Fruit fly (Drosophila melanogaster): Measurements from ENCODE around the gene Galt.

Gene Galt

DNA sequence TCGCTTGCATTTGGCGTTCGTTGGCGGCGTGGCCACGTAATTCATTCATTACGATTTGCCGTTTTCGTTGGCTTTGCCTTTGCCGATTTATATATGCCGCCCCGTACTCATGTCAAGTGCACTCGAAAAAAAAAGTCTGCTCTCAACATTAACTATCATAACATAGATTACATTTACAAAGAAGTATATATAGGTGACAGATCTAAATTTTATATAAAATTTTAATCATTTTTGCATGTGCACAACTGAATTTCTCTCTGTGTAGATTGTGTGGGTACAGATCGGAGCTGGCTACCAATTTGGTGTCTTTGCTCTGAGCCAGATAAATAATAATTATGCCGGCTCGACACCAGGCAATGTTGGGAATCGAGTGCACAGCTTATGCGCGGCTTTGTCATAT, 30.6 kb upstream of the Galt start (continued):
- peak; percentile 44 for TF ChIP-seq lilli (GFP tag; optimal IDR thresholded peaks at IDR 0.05)
- TF ChIP-seq trem (tag; optimal IDR thresholded peaks at IDR 0.05): peak; percentile 4
- no peak for TF ChIP-seq gro (GFP tag; optimal IDR thresholded peaks at IDR 0.05)
- peak in 1 of 2 experiments; percentile 52 for TF ChIP-seq bsh (GFP tag; optimal IDR thresholded peaks at IDR 0.05)
- TF ChIP-seq CG31441 (GFP tag; IDR thresholded peaks at IDR 0.05): peak; percentile 62
- TF ChIP-seq CG13775 (GFP tag; optimal IDR thresholded peaks at IDR 0.05): peak; percentile 26
- no peak for TF ChIP-seq CG8089 (GFP tag; optimal IDR thresholded peaks at IDR 0.05)
- peak; percentile 19 for TF ChIP-seq tin (GFP tag; optimal IDR thresholded peaks at IDR 0.05)
- no peak for TF ChIP-seq sim (GFP tag; IDR thresholded peaks at IDR 0.05)
- TF ChIP-seq CG7556 (GFP tag; optimal IDR thresholded peaks at IDR 0.05): peak; percentile 21
- TF ChIP-seq twi (tag; optimal IDR thresholded peaks at IDR 0.05): no peak
- no peak for TF ChIP-seq Trl (optimal IDR thresholded peaks at IDR 0.05)
- TF ChIP-seq Trl (GFP tag; optimal IDR thresholded peaks at IDR 0.05): no peak
- peak; percentile 40 for TF ChIP-seq CG12391 (tag; optimal IDR thresholded peaks at IDR 0.05)
- TF ChIP-seq h (optimal IDR thresholded peaks at IDR 0.05): no peak
- no peak for TF ChIP-seq en (GFP tag; optimal IDR thresholded peaks at IDR 0.05)
- TF ChIP-seq nerfin-1 (tag; optimal IDR thresholded peaks at IDR 0.05): no peak
- TF ChIP-seq CG2129 (GFP tag; IDR thresholded peaks at IDR 0.05; ENCODE audit: partially characterized antibody): no peak
- peak; percentile 1 for TF ChIP-seq caup (GFP tag; optimal IDR thresholded peaks at IDR 0.05; ENCODE audit: severe bottlenecking)
- TF ChIP-seq CG15696 (tag; optimal IDR thresholded peaks at IDR 0.05): peak; percentile 5
- peak; percentile 40; the same call in 1 of the 3 replicates for TF ChIP-seq CG14050 (GFP tag; IDR thresholded peaks at IDR 0.05)
- TF ChIP-seq jumu (GFP tag; optimal IDR thresholded peaks at IDR 0.05): no peak
- TF ChIP-seq Adf1 (GFP tag; IDR thresholded peaks at IDR 0.05): no peak
- TF ChIP-seq CG7928 (GFP tag; optimal IDR thresholded peaks at IDR 0.05): no peak
- no peak for TF ChIP-seq inv (GFP tag; IDR thresholded peaks at IDR 0.05; ENCODE audit: partially characterized antibody)
- peak; percentile 58 for TF ChIP-seq CG12769 (tag; optimal IDR thresholded peaks at IDR 0.05)
- no peak for TF ChIP-seq ham (GFP tag; IDR thresholded peaks at IDR 0.05)
- TF ChIP-seq gfzf (GFP tag; optimal IDR thresholded peaks at IDR 0.05): no peak
- no peak for TF ChIP-seq Bgb (GFP tag; IDR thresholded peaks at IDR 0.05; ENCODE audit: partially characterized antibody)
- TF ChIP-seq Dbx (GFP tag; IDR thresholded peaks at IDR 0.05): no peak
- TF ChIP-seq ttk (GFP tag; IDR thresholded peaks at IDR 0.05): peak; percentile 42
- TF ChIP-seq CG9797 (GFP tag; optimal IDR thresholded peaks at IDR 0.05): no peak
- TF ChIP-seq CG15073 (GFP tag; optimal IDR thresholded peaks at IDR 0.05): no peak
- no peak for TF ChIP-seq mld (GFP tag; IDR thresholded peaks at IDR 0.05; ENCODE audit: partially characterized antibody)
- peak; percentile 18 for TF ChIP-seq bcd (GFP tag; optimal IDR thresholded peaks at IDR 0.05)
- TF ChIP-seq ash1 (GFP tag; optimal IDR thresholded peaks at IDR 0.05): no peak
- peak; percentile 46; the same call in 1 of the 3 replicates for TF ChIP-seq B-H1 (GFP tag; IDR thresholded peaks at IDR 0.05)
- TF ChIP-seq zfh2 (GFP tag; optimal IDR thresholded peaks at IDR 0.05): peak; percentile 1
- TF ChIP-seq gsb-n (tag; optimal IDR thresholded peaks at IDR 0.05): peak; percentile 3
- TF ChIP-seq CkIIα-i1 (GFP tag; IDR thresholded peaks at IDR 0.05): no peak
- peak; percentile 13 for TF ChIP-seq Abd-B (GFP tag; optimal IDR thresholded peaks at IDR 0.05)
- no peak for TF ChIP-seq CG7963 (GFP tag; IDR thresholded peaks at IDR 0.05; ENCODE audit: partially characterized antibody)
- TF ChIP-seq Atf-2 (GFP tag; optimal IDR thresholded peaks at IDR 0.05): no peak
- no peak for TF ChIP-seq Gug (GFP tag; IDR thresholded peaks at IDR 0.05)
- no peak for TF ChIP-seq CG17186 (GFP tag; optimal IDR thresholded peaks at IDR 0.05)
- peak; percentile 45 for TF ChIP-seq CG10979 (tag; optimal IDR thresholded peaks at IDR 0.05)
- 0 out of 2 replicates have a peak, but pooled peaks have one; percentile 25 for TF ChIP-seq dati (GFP tag; IDR thresholded peaks at IDR 0.05)
- TF ChIP-seq HmgZ (tag; optimal IDR thresholded peaks at IDR 0.05): no peak
- no peak for TF ChIP-seq CG1647 (GFP tag; optimal IDR thresholded peaks at IDR 0.05)
- TF ChIP-seq Ada2b (GFP tag; IDR thresholded peaks at IDR 0.05): peak; percentile 43; the same call in 1 of the 2 replicates
- TF ChIP-seq grn (GFP tag; optimal IDR thresholded peaks at IDR 0.05): no peak
- peak; percentile 22 for TF ChIP-seq Fer3 (tag; optimal IDR thresholded peaks at IDR 0.05)

All from whole organism, embryonic.